Fruit fly (Drosophila melanogaster) whole organism, embryonic: ENCODE results near the gene CG2794.

ENCODE experiments used
- Aef1 ChIP-seq: fragments of 200-800 bp; sonication (Bioruptor generic); IDR thresholded peaks from 3 replicates; pipeline ENCODE4 v1.3.6; 2022; ENCODE audit warnings: missing biosample characterization, missing genetic modification characterization
- BEAF-32 ChIP-seq: fragments of 200-800 bp; sonication (Bioruptor generic); optimal IDR thresholded peaks from 3 replicates; lab custom pipeline; 2017; ENCODE audit warnings: missing biosample characterization, missing genetic modification characterization, mild to moderate bottlenecking, moderate library complexity, missing genetic modification reagents
- CG12391 ChIP-seq: fragments of 200-800 bp; sonication (Bioruptor generic); optimal IDR thresholded peaks from 3 replicates; lab custom pipeline; 2018; ENCODE audit warnings: missing biosample characterization, mild to moderate bottlenecking, missing genetic modification characterization, moderate library complexity
- CG12659 ChIP-seq: fragments of 200-800 bp; sonication (Bioruptor generic); optimal IDR thresholded peaks from 3 replicates; lab custom pipeline; 2017; ENCODE audit warnings: mild to moderate bottlenecking, missing biosample characterization, missing genetic modification reagents, missing genetic modification characterization
- CG13296 ChIP-seq: fragments of 200-800 bp; sonication (Bioruptor generic); optimal IDR thresholded peaks from 3 replicates; lab custom pipeline; 2018; ENCODE audit warnings: missing biosample characterization, mild to moderate bottlenecking, missing genetic modification characterization
- CG1529 ChIP-seq: fragments of 200-800 bp; sonication (Bioruptor generic); optimal IDR thresholded peaks from 3 replicates; lab custom pipeline; 2018; ENCODE audit warnings: missing biosample characterization, missing genetic modification characterization
- CG15696 ChIP-seq: fragments of 200-800 bp; sonication (Bioruptor generic); optimal IDR thresholded peaks from 2 replicates; lab custom pipeline; 2019; ENCODE audit warnings: missing biosample characterization, mild to moderate bottlenecking, missing genetic modification characterization, moderate library complexity
- CG17359 ChIP-seq: fragments of 200-800 bp; sonication (Bioruptor generic); optimal IDR thresholded peaks from 3 replicates; lab custom pipeline; 2018; ENCODE audit warnings: missing biosample characterization, mild to moderate bottlenecking, missing genetic modification characterization, moderate library complexity
- CG2120 ChIP-seq: fragments of 200-800 bp; sonication (Bioruptor generic); optimal IDR thresholded peaks from 3 replicates; lab custom pipeline; 2016; ENCODE audit warnings: missing biosample characterization, missing genetic modification characterization
- CG3407 ChIP-seq: fragments of 200-800 bp; sonication (Bioruptor generic); optimal IDR thresholded peaks from 2 replicates; lab custom pipeline; 2018; ENCODE audit warnings: missing biosample characterization, mild to moderate bottlenecking, missing genetic modification characterization
- CG34376 ChIP-seq: fragments of 200-800 bp; sonication (Bioruptor generic); optimal IDR thresholded peaks from 2 replicates; lab custom pipeline; 2018; ENCODE audit warnings: missing biosample characterization, mild to moderate bottlenecking, missing genetic modification characterization
- CG4360 ChIP-seq: fragments of 200-800 bp; sonication (Bioruptor generic); IDR thresholded peaks from 2 replicates; pipeline ENCODE4 v1.3.6; 2022; ENCODE audit warnings: missing biosample characterization, missing genetic modification characterization
- CG5953 ChIP-seq: fragments of 200-800 bp; sonication (Bioruptor generic); IDR thresholded peaks from 2 replicates; pipeline ENCODE4 v1.3.6; 2022; ENCODE audit warnings: missing biosample characterization, missing genetic modification characterization
- CG8089 ChIP-seq: fragments of 200-800 bp; sonication (Bioruptor generic); optimal IDR thresholded peaks from 3 replicates; lab custom pipeline; 2016; ENCODE audit warnings: missing biosample characterization, missing genetic modification characterization
- CG8359 ChIP-seq: fragments of 200-800 bp; sonication (Bioruptor generic); optimal IDR thresholded peaks from 2 replicates; lab custom pipeline; 2017; ENCODE audit warnings: missing biosample characterization, mild to moderate bottlenecking, missing genetic modification characterization, borderline replicate concordance
- Dfd ChIP-seq, 2 experiments: fragments of >200 bp; optimal IDR thresholded peaks; 2 replicates each; lab custom pipeline; 2017; ENCODE audit warnings: missing biosample characterization in 2 of 2, missing genetic modification characterization in 2 of 2
- Dp ChIP-seq: fragments of 200-800 bp; sonication (Bioruptor generic); optimal IDR thresholded peaks from 2 replicates; lab custom pipeline; 2018; ENCODE audit warnings: missing biosample characterization, mild to moderate bottlenecking, missing genetic modification characterization, moderate library complexity
- E2f2 ChIP-seq: fragments of 200-800 bp; sonication (Bioruptor generic); IDR thresholded peaks from 2 replicates; pipeline ENCODE4 v1.3.6; 2022; ENCODE audit warnings: missing biosample characterization, missing genetic modification characterization
- Fer2 ChIP-seq: fragments of 200-800 bp; sonication (Bioruptor generic); optimal IDR thresholded peaks from 2 replicates; lab custom pipeline; 2018; ENCODE audit warnings: missing biosample characterization, mild to moderate bottlenecking, missing genetic modification characterization, moderate library complexity
- HLHmδ ChIP-seq: fragments of 200-800 bp; sonication (Bioruptor generic); optimal IDR thresholded peaks from 2 replicates; lab custom pipeline; 2018; ENCODE audit warnings: missing biosample characterization, mild to moderate bottlenecking, missing genetic modification characterization, moderate library complexity
- HmgD ChIP-seq: fragments of 200-800 bp; sonication (Bioruptor generic); optimal IDR thresholded peaks from 3 replicates; lab custom pipeline; 2016; ENCODE audit warnings: missing biosample characterization, missing genetic modification characterization
- HmgZ ChIP-seq: fragments of 200-800 bp; sonication (Bioruptor generic); optimal IDR thresholded peaks from 2 replicates; lab custom pipeline; 2018; ENCODE audit warnings: missing biosample characterization, mild to moderate bottlenecking, missing genetic modification characterization
- Hmx ChIP-seq: fragments of 200-800 bp; sonication (Bioruptor generic); optimal IDR thresholded peaks from 2 replicates; lab custom pipeline; 2016; ENCODE audit warnings: missing biosample characterization, missing genetic modification characterization
- Lim3 ChIP-seq: fragments of 200-800 bp; sonication (Bioruptor generic); IDR thresholded peaks from 2 replicates; pipeline ENCODE4 v1.3.6; 2022; ENCODE audit warnings: missing biosample characterization, missing genetic modification characterization
- MBD-R2 ChIP-seq: fragments of 200-800 bp; sonication (Bioruptor generic); IDR thresholded peaks from 2 replicates; pipeline ENCODE4 v1.3.6; 2022; ENCODE audit warnings: missing biosample characterization, missing genetic modification characterization
- NC2α ChIP-seq: fragments of 200-800 bp; sonication (Bioruptor generic); optimal IDR thresholded peaks from 2 replicates; lab custom pipeline; 2016; ENCODE audit warnings: missing biosample characterization, missing genetic modification characterization
- TFAM ChIP-seq: fragments of 200-800 bp; sonication (Bioruptor generic); optimal IDR thresholded peaks from 2 replicates; lab custom pipeline; 2017; ENCODE audit warnings: missing biosample characterization, missing genetic modification characterization, inconsistent platforms
- Usf ChIP-seq: fragments of 200-800 bp; sonication (Bioruptor generic); optimal IDR thresholded peaks from 2 replicates; lab custom pipeline; 2017; ENCODE audit warnings: missing genotype, missing biosample characterization, missing genetic modification characterization
- Vsx1 ChIP-seq: fragments of 200-800 bp; sonication (Bioruptor generic); optimal IDR thresholded peaks from 2 replicates; lab custom pipeline; 2017; ENCODE audit warnings: missing biosample characterization, mild to moderate bottlenecking, missing genetic modification characterization, missing genetic modification reagents
- ase ChIP-seq: fragments of 200-800 bp; sonication (Bioruptor generic); IDR thresholded peaks from 3 replicates; pipeline ENCODE4 v1.3.6; 2022; ENCODE audit warnings: missing biosample characterization, missing genetic modification characterization
- bigmax ChIP-seq: fragments of 200-800 bp; sonication (Bioruptor generic); optimal IDR thresholded peaks from 2 replicates; lab custom pipeline; 2018; ENCODE audit warnings: missing biosample characterization, mild to moderate bottlenecking, missing genetic modification characterization
- bsh ChIP-seq, 2 experiments: fragments of 200-800 bp; sonication (Bioruptor generic); optimal IDR thresholded peaks; 2 replicates each; lab custom pipeline; 2017 to 2018; ENCODE audit warnings: mild to moderate bottlenecking in 2 of 2, missing biosample characterization in 2 of 2, missing genetic modification characterization in 2 of 2, moderate library complexity in 1 of 2
- caup ChIP-seq: fragments of 200-800 bp; sonication (Bioruptor generic); optimal IDR thresholded peaks from 3 replicates; lab custom pipeline; 2017; ENCODE audit warnings: missing biosample characterization, mild to moderate bottlenecking, missing genetic modification characterization, moderate library complexity; ENCODE audit not compliant: severe bottlenecking
- crp ChIP-seq, 2 experiments: fragments of 200-800 bp; sonication (Bioruptor generic); optimal IDR thresholded peaks; 2 replicates in 1 of 2; 3 replicates in 1 of 2; lab custom pipeline; 2017; ENCODE audit warnings: missing biosample characterization in 2 of 2, missing genetic modification characterization in 2 of 2, mild to moderate bottlenecking in 1 of 2, moderate library complexity in 1 of 2
- dm ChIP-seq: fragments of 200-800 bp; sonication (Bioruptor generic); optimal IDR thresholded peaks from 3 replicates; lab custom pipeline; 2016; ENCODE audit warnings: missing biosample characterization, missing genetic modification characterization
- emc ChIP-seq: fragments of 200-800 bp; sonication (Bioruptor generic); optimal IDR thresholded peaks from 2 replicates; lab custom pipeline; 2016; ENCODE audit warnings: missing biosample characterization, missing genetic modification characterization
- fd102C ChIP-seq: fragments of 200-800 bp; sonication (Bioruptor generic); optimal IDR thresholded peaks from 2 replicates; lab custom pipeline; 2018; ENCODE audit warnings: missing biosample characterization, mild to moderate bottlenecking, missing genetic modification characterization, moderate library complexity
- fd3F ChIP-seq: fragments of 200-800 bp; sonication (Bioruptor generic); optimal IDR thresholded peaks from 2 replicates; lab custom pipeline; 2018; ENCODE audit warnings: missing biosample characterization, mild to moderate bottlenecking, missing genetic modification characterization, moderate library complexity
- gsb ChIP-seq: fragments of 200-800 bp; sonication (Bioruptor generic); IDR thresholded peaks from 2 replicates; pipeline ENCODE4 v1.3.6; 2022; ENCODE audit warnings: missing biosample characterization, missing genetic modification characterization
- jumu ChIP-seq: fragments of 200-800 bp; sonication (Bioruptor generic); optimal IDR thresholded peaks from 3 replicates; lab custom pipeline; 2016; ENCODE audit warnings: missing biosample characterization, missing genetic modification characterization
- kay ChIP-seq: fragments of 200-800 bp; sonication (Bioruptor generic); optimal IDR thresholded peaks from 2 replicates; lab custom pipeline; 2016; ENCODE audit warnings: missing biosample characterization, missing genetic modification characterization
- org-1 ChIP-seq: fragments of 200-800 bp; sonication (Bioruptor generic); optimal IDR thresholded peaks from 2 replicates; lab custom pipeline; 2017; ENCODE audit warnings: missing biosample characterization, missing genetic modification characterization
- sc ChIP-seq, 3 experiments: fragments of >200 bp in 2 of 3; fragments of 200-800 bp in 1 of 3; sonication (Bioruptor generic) in 1 of 3; optimal IDR thresholded peaks; 2 replicates in 2 of 3; 3 replicates in 1 of 3; lab custom pipeline; 2017; ENCODE audit warnings: mild to moderate bottlenecking in 1 of 3, missing biosample characterization in 1 of 3, missing genetic modification characterization in 1 of 3, missing genetic modification reagents in 1 of 3
- sens-2 ChIP-seq: fragments of 200-800 bp; sonication (Bioruptor generic); IDR thresholded peaks from 2 replicates; pipeline ENCODE4 v1.3.6; 2022; ENCODE audit warnings: missing biosample characterization, missing genetic modification characterization
- stc ChIP-seq: fragments of 200-800 bp; sonication (Bioruptor generic); IDR thresholded peaks from 2 replicates; pipeline ENCODE4 v1.3.6; 2022; ENCODE audit warnings: missing biosample characterization, missing genetic modification characterization
- tgo ChIP-seq: fragments of 200-800 bp; sonication (Bioruptor generic); IDR thresholded peaks from 3 replicates; pipeline ENCODE4 v1.3.6; 2022; ENCODE audit warnings: missing biosample characterization, missing genetic modification characterization
- trh ChIP-seq: fragments of 200-800 bp; sonication (Bioruptor generic); optimal IDR thresholded peaks from 2 replicates; lab custom pipeline; 2016; ENCODE audit warnings: missing biosample characterization, missing genetic modification characterization

The CG2794 gene

DNA sequence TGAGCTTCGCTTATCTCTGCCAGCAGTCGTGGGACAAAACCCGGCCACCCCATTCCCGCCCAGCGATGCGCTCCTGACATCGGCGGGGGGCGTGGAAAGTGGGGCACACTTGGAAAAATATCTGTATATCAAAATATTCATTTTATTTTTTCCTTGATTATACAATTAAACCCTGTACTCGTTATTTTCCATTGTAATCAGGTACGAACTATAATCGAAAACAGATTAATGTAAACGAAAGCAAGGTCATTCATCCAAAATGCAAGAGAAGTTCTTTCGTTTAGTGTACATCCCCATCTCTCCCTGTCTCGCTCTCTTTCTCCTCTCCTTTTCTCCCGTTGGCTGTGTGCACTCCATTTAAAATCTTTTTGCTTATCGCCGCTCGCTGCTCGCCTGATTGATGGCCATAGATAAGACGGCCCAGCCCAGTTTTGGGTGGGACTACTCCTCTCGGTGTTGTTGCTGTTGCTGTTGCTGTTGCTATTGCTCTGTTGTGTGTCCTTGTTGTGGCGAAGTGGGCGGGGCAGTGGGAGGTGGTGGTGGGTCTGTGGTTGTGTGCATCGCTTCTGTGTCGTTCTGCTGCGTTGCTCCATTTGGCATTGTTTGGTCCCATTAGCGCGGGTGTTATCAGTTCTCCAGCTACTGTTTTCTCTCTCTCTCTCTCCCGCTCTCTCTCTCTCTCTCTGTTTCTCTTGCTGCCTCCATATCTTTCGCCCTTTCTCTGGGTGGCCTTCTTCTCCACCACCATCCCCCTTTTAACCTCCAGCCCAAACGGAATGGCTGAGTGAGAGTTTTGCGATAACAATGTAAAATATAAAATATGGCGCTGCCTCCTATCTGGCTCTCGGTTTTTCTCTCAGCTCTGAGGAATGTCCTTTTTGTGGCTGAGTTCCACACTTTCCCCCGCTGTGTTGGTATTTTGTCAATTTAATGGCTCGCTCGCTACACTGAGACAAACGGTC is 47.6 kb upstream of the CG2794 start (continued):
- TF ChIP-seq CG12391 (peak; percentile 83), CG13296 (GFP tag; lab: Kevin White, UChicago) (peak; percentile 66), jumu (GFP tag; lab: Kevin White, UChicago) (peak; percentile 37), CG8359 (GFP tag; lab: Kevin White, UChicago) (peak; percentile 65), fd102C (no peak), caup (GFP tag; lab: Kevin White, UChicago) (peak; percentile 58), HLHmδ (no peak), Dp (GFP tag; lab: Kevin White, UChicago) (no peak), org-1 (GFP tag; lab: Kevin White, UChicago) (peak; percentile 76), CG12659 (GFP tag; lab: Kevin White, UChicago) (peak; percentile 72), CG4360 (GFP tag; lab: Robert Waterston, UW) (peak; percentile 32; the same call in 1 of the 2 replicates), CG1529 (GFP tag; lab: Kevin White, UChicago) (peak; percentile 75), bsh (GFP tag; optimal IDR thresholded peaks at IDR 0.05; lab: Kevin White, UChicago) (peak; percentile 27 to 90), BEAF-32 (no peak), CG17359 (tag; lab: Kevin White, UChicago) (peak; percentile 89), CG34376 (no peak), ase (GFP tag; lab: Robert Waterston, UW) (peak; percentile 58; the same call in 1 of the 3 replicates), tgo (GFP tag; lab: Robert Waterston, UW) (peak; percentile 62), bigmax (GFP tag; lab: Kevin White, UChicago) (no peak), Aef1 (GFP tag; lab: Robert Waterston, UW) (peak; percentile 51; the same call in 2 of the 3 replicates), E2f2 (peak; percentile 44; the same call in 1 of the 2 replicates), HmgZ (tag; lab: Kevin White, UChicago) (peak; percentile 50), CG3407 (peak; percentile 68), HmgD (GFP tag; lab: Kevin White, UChicago) (peak; percentile 12), sens-2 (GFP tag; lab: Robert Waterston, UW) (peak; percentile 71), trh (GFP tag; lab: Kevin White, UChicago) (peak; percentile 54), Vsx1 (GFP tag; lab: Kevin White, UChicago) (peak; percentile 28), dm (no peak), CG2120 (peak; percentile 67), kay (GFP tag; lab: Kevin White, UChicago) (peak; percentile 0), CG15696 (tag; lab: Kevin White, UChicago) (peak; percentile 57), Fer2 (no peak), Usf (GFP tag; lab: Kevin White, UChicago) (peak; percentile 23), crp (GFP tag; optimal IDR thresholded peaks at IDR 0.05; lab: Kevin White, UChicago) (peak in 1 of 2 experiments; percentile 8), CG8089 (peak; percentile 61), Hmx (GFP tag; lab: Kevin White, UChicago) (no peak), MBD-R2 (GFP tag; lab: Robert Waterston, UW) (peak; percentile 34; the same call in 1 of the 2 replicates), NC2α (GFP tag; lab: Kevin White, UChicago) (peak; percentile 15), stc (peak; percentile 65), TFAM (GFP tag; lab: Kevin White, UChicago) (peak; percentile 54), Lim3 (GFP tag; lab: Robert Waterston, UW) (peak; percentile 47; the same call in 1 of the 2 replicates), emc (no peak), sc (optimal IDR thresholded peaks at IDR 0.05; lab: Kevin White, UChicago) (no peak), sc (GFP tag; optimal IDR thresholded peaks at IDR 0.05; lab: Kevin White, UChicago) (peak; percentile 77), CG5953 (GFP tag; lab: Robert Waterston, UW) (peak; percentile 64; the same call in 1 of the 2 replicates), Dfd (GFP tag; optimal IDR thresholded peaks at IDR 0.05; lab: Kevin White, UChicago) (no peak), fd3F (GFP tag; lab: Kevin White, UChicago) (peak; percentile 26), gsb (GFP tag; lab: Robert Waterston, UW) (peak; percentile 54; the same call in 1 of the 2 replicates)
